Worm (Caenorhabditis elegans): ENCODE measurements around the gene rpl-5.

Gene rpl-5

ce11 chrII:8561227-8561626 lies 8.5 kb upstream of the rpl-5 start, which contains the start of gene iff-2 (continued):
- no peak for TF ChIP-seq Y105C5A.15 (GFP tag; IDR thresholded peaks at IDR 0.05)
- TF ChIP-seq jun-1 (tag; optimal IDR thresholded peaks at IDR 0.05), result peak; percentile 97
- no peak for TF ChIP-seq F44E2.7 (GFP tag; IDR thresholded peaks at IDR 0.05)
- peak; percentile 98 for TF ChIP-seq lin-15B (tag; optimal IDR thresholded peaks at IDR 0.05)

- TF ChIP-seq mep-1 (tag; optimal IDR thresholded peaks at IDR 0.05) (no peak), snpc-4 (tag; optimal IDR thresholded peaks at IDR 0.05) (no peak), snpc-1.2 (GFP tag; IDR thresholded peaks at IDR 0.05) (no peak), zip-11 (GFP tag; IDR thresholded peaks at IDR 0.05) (no peak), unc-39 (tag; optimal IDR thresholded peaks at IDR 0.05) (no peak), sdz-12 (GFP tag; optimal IDR thresholded peaks at IDR 0.05) (no peak), nhr-42 (GFP tag; IDR thresholded peaks at IDR 0.05) (no peak), F44E2.7 (GFP tag; IDR thresholded peaks at IDR 0.05) (no peak), nhr-237 (tag; optimal IDR thresholded peaks at IDR 0.05) (no peak)
These were observed 7.7 kb upstream of the rpl-5 start, which contains the start of gene F54C9.14 for ce11 chrII:8562002-8562401. Gene F54C9.14 (plus strand): TSS chrII:8562302.

- TF ChIP-seq lin-13 (GFP tag; optimal IDR thresholded peaks at IDR 0.05) (no peak), nhr-10 (tag; optimal IDR thresholded peaks at IDR 0.05) (peak; percentile 1), T26A8.4 (GFP tag; IDR thresholded peaks at IDR 0.05) (peak; percentile 35; the same call in 1 of the 2 replicates), nhr-28 (tag; optimal IDR thresholded peaks at IDR 0.05) (peak; percentile 39), mes-2 (tag; optimal IDR thresholded peaks at IDR 0.05; ENCODE audit: poor library complexity, severe bottlenecking) (peak; percentile 59), madf-9 (GFP tag; conservative IDR thresholded peaks at IDR 0.05) (no peak), aha-1 (tag) (peak; percentile 23), unc-62 (GFP tag; optimal IDR thresholded peaks at IDR 0.05 in 1 of 2) (no peak), unc-62 (tag; optimal IDR thresholded peaks at IDR 0.05) (no peak), lin-38 (GFP tag; IDR thresholded peaks at IDR 0.05) (peak; percentile 81), dve-1 (tag; optimal IDR thresholded peaks at IDR 0.05; ENCODE audit: insufficient read depth) (peak; percentile 43), lin-39 (tag; optimal IDR thresholded peaks at IDR 0.05) (no peak), tag-97 (GFP tag; IDR thresholded peaks at IDR 0.05) (no peak), dpl-1 (GFP tag; optimal IDR thresholded peaks at IDR 0.05) (peak; percentile 70), madf-5 (GFP tag; IDR thresholded peaks at IDR 0.05) (no peak), nhr-6 (tag; optimal IDR thresholded peaks at IDR 0.05) (peak; percentile 53), pqm-1 (tag; optimal IDR thresholded peaks at IDR 0.05) (peak; percentile 20), jun-1 (tag; optimal IDR thresholded peaks at IDR 0.05) (no peak), arid-1 (GFP tag; conservative IDR thresholded peaks at IDR 0.05) (0 out of 2 replicates have a peak, but pooled peaks have one; percentile 22), daf-16 (GFP tag; optimal IDR thresholded peaks at IDR 0.05) (no peak), daf-16 (tag; optimal IDR thresholded peaks at IDR 0.05) (peak; percentile 33), lsy-2 (tag; optimal IDR thresholded peaks at IDR 0.05) (peak in 1 of 2 experiments; percentile 45), mep-1 (tag; optimal IDR thresholded peaks at IDR 0.05) (no peak), hif-1 (tag; optimal IDR thresholded peaks at IDR 0.05) (no peak)
These were observed 3.7 kb upstream of the rpl-5 start, which contains the start of gene stc-1 for ce11 chrII:8566039-8566438. Gene stc-1 (minus strand): TSS chrII:8566139.

- TF ChIP-seq daf-8 (GFP tag; IDR thresholded peaks at IDR 0.05) (no peak), aha-1 (tag) (no peak), saeg-2 (GFP tag; IDR thresholded peaks at IDR 0.05) (no peak), madf-5 (GFP tag; IDR thresholded peaks at IDR 0.05) (no peak), daf-16 (GFP tag; optimal IDR thresholded peaks at IDR 0.05) (peak in 1 of 2 experiments; percentile 14), daf-16 (tag; optimal IDR thresholded peaks at IDR 0.05) (peak; percentile 84), ceh-28 (tag; optimal IDR thresholded peaks at IDR 0.05) (no peak), snpc-4 (tag; optimal IDR thresholded peaks at IDR 0.05) (no peak), tag-97 (GFP tag; IDR thresholded peaks at IDR 0.05) (no peak), ces-1 (GFP tag; optimal IDR thresholded peaks at IDR 0.05) (no peak), unc-130 (GFP tag; optimal IDR thresholded peaks at IDR 0.05) (no peak), spr-3 (GFP tag; optimal IDR thresholded peaks at IDR 0.05) (no peak), F10B5.3 (tag; optimal IDR thresholded peaks at IDR 0.05) (no peak), mxl-3 (GFP tag; optimal IDR thresholded peaks at IDR 0.05) (no peak), nhr-237 (tag; optimal IDR thresholded peaks at IDR 0.05) (no peak), unc-39 (tag; optimal IDR thresholded peaks at IDR 0.05) (no peak), Y48G9A.11 (GFP tag; IDR thresholded peaks at IDR 0.05) (no peak), lsy-2 (tag; optimal IDR thresholded peaks at IDR 0.05) (peak in 1 of 2 experiments; percentile 35), ztf-7 (tag; optimal IDR thresholded peaks at IDR 0.05) (no peak), duxl-1 (tag; optimal IDR thresholded peaks at IDR 0.05; ENCODE audit: poor library complexity) (no peak), ceh-62 (tag; optimal IDR thresholded peaks at IDR 0.05) (no peak), nhr-25 (tag; optimal IDR thresholded peaks at IDR 0.05; ENCODE audit: borderline replicate concordance, insufficient read depth) (no peak)
These were observed 2.9 kb upstream of the rpl-5 start, which contains the start of gene F54C9.3 for ce11 chrII:8566806-8567266. Gene F54C9.3 (minus strand): TSS chrII:8566856.
